Fruit fly (Drosophila melanogaster): Measurements from ENCODE around the gene Tango1.

DNA sequence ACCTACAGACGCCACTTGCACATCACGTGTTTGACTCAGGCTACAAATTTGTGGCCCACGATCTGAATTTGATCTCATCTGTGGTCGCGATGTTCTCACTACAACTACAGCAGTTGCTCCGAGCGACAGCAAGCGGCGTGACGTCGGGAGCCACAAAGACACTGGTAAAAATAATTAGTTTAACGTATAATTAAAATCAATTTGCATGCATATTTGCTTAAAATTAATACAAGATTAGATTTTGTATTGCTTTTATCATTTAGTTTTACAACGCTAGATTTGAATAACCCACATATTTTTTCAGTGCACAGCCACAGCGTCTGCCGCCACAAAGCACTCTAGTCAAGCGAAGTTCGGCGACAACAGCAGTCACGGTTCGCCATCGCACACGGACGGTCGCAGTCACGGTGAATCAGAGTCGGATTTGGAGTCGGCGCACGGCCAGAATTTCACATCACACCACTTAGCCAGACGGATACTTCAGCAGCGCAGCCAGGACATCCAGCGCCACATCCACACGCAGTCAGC lies 36.6 kb upstream of the Tango1 start:
- TF ChIP-seq CG32121 (GFP tag; IDR thresholded peaks at IDR 0.05) (peak; percentile 100), CG8301 (tag; optimal IDR thresholded peaks at IDR 0.05) (peak; percentile 100), CG15710 (tag; optimal IDR thresholded peaks at IDR 0.05) (peak; percentile 100), Snoo (tag; optimal IDR thresholded peaks at IDR 0.05) (peak; percentile 100), rn (GFP tag; IDR thresholded peaks at IDR 0.05) (peak; percentile 100), Ets98B (GFP tag; IDR thresholded peaks at IDR 0.05) (peak; percentile 100), CG13204 (GFP tag; optimal IDR thresholded peaks at IDR 0.05) (peak; percentile 100), D1 (tag; optimal IDR thresholded peaks at IDR 0.05) (peak; percentile 100), EcR (GFP tag; optimal IDR thresholded peaks at IDR 0.05) (peak; percentile 87)
